Fruit fly (Drosophila melanogaster) whole organism, embryonic: ENCODE measurements around the gene CG32318.

Experiments
- ATbp ChIP-seq: fragments of 200-800 bp; sonication (Bioruptor generic); optimal IDR thresholded peaks from 2 replicates; lab custom pipeline; 2017; ENCODE audit warnings: missing biosample characterization, mild to moderate bottlenecking, missing genetic modification characterization, missing genetic modification reagents
- CG10959 ChIP-seq: fragments of 200-800 bp; sonication (Bioruptor generic); IDR thresholded peaks from 2 replicates; pipeline ENCODE4 v1.3.6; 2022; ENCODE audit warnings: missing biosample characterization, missing genetic modification characterization
- CG11695 ChIP-seq: fragments of 200-800 bp; sonication (Bioruptor generic); IDR thresholded peaks from 3 replicates; pipeline ENCODE4 v1.3.6; 2022; ENCODE audit warnings: missing biosample characterization, missing genetic modification characterization
- CG12219 ChIP-seq: fragments of 200-800 bp; sonication (Bioruptor generic); optimal IDR thresholded peaks from 3 replicates; lab custom pipeline; 2018; ENCODE audit warnings: missing biosample characterization, mild to moderate bottlenecking, missing genetic modification characterization
- CG12659 ChIP-seq: fragments of 200-800 bp; sonication (Bioruptor generic); optimal IDR thresholded peaks from 3 replicates; lab custom pipeline; 2017; ENCODE audit warnings: mild to moderate bottlenecking, missing biosample characterization, missing genetic modification reagents, missing genetic modification characterization
- CG14050 ChIP-seq: fragments of 200-800 bp; sonication (Bioruptor generic); IDR thresholded peaks from 3 replicates; pipeline ENCODE4 v1.3.6; 2022; ENCODE audit warnings: missing biosample characterization, missing genetic modification characterization
- CG15073 ChIP-seq: fragments of 200-800 bp; sonication (Bioruptor generic); optimal IDR thresholded peaks from 2 replicates; lab custom pipeline; 2016; ENCODE audit warnings: missing biosample characterization, missing genetic modification characterization
- CG15479 ChIP-seq: fragments of 200-800 bp; sonication (Bioruptor generic); optimal IDR thresholded peaks from 3 replicates; lab custom pipeline; 2019; ENCODE audit warnings: missing biosample characterization, mild to moderate bottlenecking, missing genetic modification characterization, moderate library complexity
- CG15514 ChIP-seq: fragments of 200-800 bp; sonication (Bioruptor generic); optimal IDR thresholded peaks from 3 replicates; lab custom pipeline; 2017; ENCODE audit warnings: missing biosample characterization, missing genetic modification characterization, mild to moderate bottlenecking, moderate library complexity, missing genetic modification reagents
- CG1832 ChIP-seq: fragments of 200-800 bp; sonication (Bioruptor generic); optimal IDR thresholded peaks from 2 replicates; lab custom pipeline; 2017; ENCODE audit warnings: missing biosample characterization, mild to moderate bottlenecking, missing genetic modification characterization, inconsistent platforms
- CG2712 ChIP-seq: fragments of 200-800 bp; optimal IDR thresholded peaks from 3 replicates; lab custom pipeline; 2019; ENCODE audit warnings: missing biosample characterization, mild to moderate bottlenecking, missing genetic modification characterization, moderate library complexity
- CG32767 ChIP-seq: fragments of 200-800 bp; sonication (Bioruptor generic); IDR thresholded peaks from 2 replicates; pipeline ENCODE4 v1.3.6; 2022; ENCODE audit warnings: missing biosample characterization, missing genetic modification characterization
- CG4854 ChIP-seq: fragments of 200-800 bp; sonication (Bioruptor generic); optimal IDR thresholded peaks from 2 replicates; lab custom pipeline; 2016; ENCODE audit warnings: missing biosample characterization, missing genetic modification characterization, inconsistent platforms
- CG6175 ChIP-seq: fragments of 200-800 bp; sonication (Bioruptor generic); IDR thresholded peaks from 3 replicates; pipeline ENCODE4 v1.3.6; 2022; ENCODE audit warnings: missing biosample characterization, missing genetic modification characterization
- CG8944 ChIP-seq: fragments of 200-800 bp; sonication (Bioruptor generic); optimal IDR thresholded peaks from 3 replicates; lab custom pipeline; 2016; ENCODE audit warnings: missing biosample characterization, missing genetic modification characterization
- CG9215 ChIP-seq: fragments of 200-800 bp; sonication (Bioruptor generic); IDR thresholded peaks from 2 replicates; pipeline ENCODE4 v1.3.6; 2022; ENCODE audit warnings: missing biosample characterization, missing genetic modification characterization
- CG9727 ChIP-seq: fragments of 200-800 bp; sonication (Bioruptor generic); optimal IDR thresholded peaks from 3 replicates; lab custom pipeline; 2017; ENCODE audit warnings: missing biosample characterization, mild to moderate bottlenecking, missing genetic modification characterization
- Dad ChIP-seq: fragments of 200-800 bp; sonication (Bioruptor generic); optimal IDR thresholded peaks from 3 replicates; lab custom pipeline; 2016; ENCODE audit warnings: missing biosample characterization, missing genetic modification characterization
- Dbx ChIP-seq: fragments of 200-800 bp; sonication (Bioruptor generic); IDR thresholded peaks from 3 replicates; pipeline ENCODE4 v1.3.6; 2022; ENCODE audit warnings: missing biosample characterization, missing genetic modification characterization
- Dip2 ChIP-seq: fragments of 200-800 bp; sonication (Bioruptor generic); IDR thresholded peaks from 2 replicates; pipeline ENCODE4 v1.3.6; 2022; ENCODE audit warnings: missing biosample characterization, missing genetic modification characterization
- Doc2 ChIP-seq: fragments of 200-800 bp; sonication (Bioruptor generic); IDR thresholded peaks from 2 replicates; pipeline ENCODE4 v1.3.6; 2022; ENCODE audit warnings: missing biosample characterization, missing genetic modification characterization
- Ets97D ChIP-seq: fragments of 200-800 bp; sonication (Bioruptor generic); optimal IDR thresholded peaks from 3 replicates; lab custom pipeline; 2016; ENCODE audit warnings: missing biosample characterization, missing genetic modification characterization
- Gsc ChIP-seq: fragments of 200-800 bp; sonication (Bioruptor generic); IDR thresholded peaks from 2 replicates; pipeline ENCODE4 v1.3.6; 2022; ENCODE audit warnings: missing biosample characterization, missing genetic modification characterization
- Nf-YA ChIP-seq: fragments of 200-800 bp; sonication (Bioruptor generic); IDR thresholded peaks from 2 replicates; pipeline ENCODE4 v1.3.6; 2022; ENCODE audit warnings: missing biosample characterization, missing genetic modification characterization
- Pdp1 ChIP-seq, 2 experiments: fragments of 200-800 bp; sonication (Bioruptor generic); optimal IDR thresholded peaks; 3 replicates each; lab custom pipeline; 2016; ENCODE audit warnings: missing biosample characterization in 2 of 2, missing genetic modification characterization in 2 of 2, mild to moderate bottlenecking in 1 of 2, moderate library complexity in 1 of 2
- Scr ChIP-seq: fragments of 200-800 bp; sonication (Bioruptor generic); IDR thresholded peaks from 2 replicates; pipeline ENCODE4 v1.3.6; 2022; ENCODE audit warnings: missing biosample characterization, missing genetic modification characterization; ENCODE audit not compliant: partially characterized antibody
- Side ChIP-seq: fragments of 200-800 bp; sonication (Bioruptor generic); optimal IDR thresholded peaks from 2 replicates; lab custom pipeline; 2016; ENCODE audit warnings: missing biosample characterization, missing genetic modification characterization
- Six4 ChIP-seq: fragments of 200-800 bp; sonication (Bioruptor generic); optimal IDR thresholded peaks from 2 replicates; lab custom pipeline; 2016; ENCODE audit warnings: missing biosample characterization, missing genetic modification characterization
- chinmo ChIP-seq: fragments of 200-800 bp; sonication (Bioruptor generic); IDR thresholded peaks from 4 replicates; pipeline ENCODE4 v1.3.6; 2022; ENCODE audit warnings: missing biosample characterization, missing genetic modification characterization; ENCODE audit not compliant: partially characterized antibody
- corto ChIP-seq: fragments of 200-800 bp; sonication (Bioruptor generic); optimal IDR thresholded peaks from 2 replicates; lab custom pipeline; 2016; ENCODE audit warnings: missing biosample characterization, mild to moderate bottlenecking, missing genetic modification characterization, moderate library complexity
- danr ChIP-seq: fragments of 200-800 bp; sonication (Bioruptor generic); IDR thresholded peaks from 2 replicates; pipeline ENCODE4 v1.3.6; 2022; ENCODE audit warnings: missing biosample characterization, missing genetic modification characterization
- dmrt11E ChIP-seq: fragments of 200-800 bp; sonication (Bioruptor generic); optimal IDR thresholded peaks from 3 replicates; lab custom pipeline; 2018; ENCODE audit warnings: missing biosample characterization, mild to moderate bottlenecking, missing genetic modification characterization, moderate library complexity
- en ChIP-seq: fragments of 200-800 bp; sonication (Bioruptor generic); optimal IDR thresholded peaks from 2 replicates; lab custom pipeline; 2016; ENCODE audit warnings: missing biosample characterization, missing genetic modification characterization
- fd102C ChIP-seq: fragments of 200-800 bp; sonication (Bioruptor generic); optimal IDR thresholded peaks from 2 replicates; lab custom pipeline; 2018; ENCODE audit warnings: missing biosample characterization, mild to moderate bottlenecking, missing genetic modification characterization, moderate library complexity
- gce ChIP-seq: fragments of 200-800 bp; sonication (Bioruptor generic); IDR thresholded peaks from 3 replicates; pipeline ENCODE4 v1.3.6; 2022; ENCODE audit warnings: missing biosample characterization, missing genetic modification characterization
- gcm2 ChIP-seq: fragments of 200-800 bp; sonication (Bioruptor generic); optimal IDR thresholded peaks from 2 replicates; lab custom pipeline; 2016; ENCODE audit warnings: missing biosample characterization, missing genetic modification characterization
- gro ChIP-seq: fragments of 200-800 bp; sonication (Bioruptor generic); optimal IDR thresholded peaks from 2 replicates; lab custom pipeline; 2016; ENCODE audit warnings: missing biosample characterization, missing genetic modification characterization
- klu ChIP-seq: fragments of 200-800 bp; sonication (Bioruptor generic); IDR thresholded peaks from 2 replicates; pipeline ENCODE4 v1.3.6; 2022; ENCODE audit warnings: missing biosample characterization, missing genetic modification characterization
- pho ChIP-seq: fragments of 200-800 bp; sonication (Bioruptor generic); optimal IDR thresholded peaks from 2 replicates; lab custom pipeline; 2016; ENCODE audit warnings: missing biosample characterization, missing genetic modification characterization
- ranshi ChIP-seq: fragments of 200-800 bp; sonication (Bioruptor generic); IDR thresholded peaks from 2 replicates; pipeline ENCODE4 v1.3.6; 2022; ENCODE audit warnings: missing biosample characterization, missing genetic modification characterization
- run ChIP-seq: fragments of 200-800 bp; sonication (Bioruptor generic); optimal IDR thresholded peaks from 3 replicates; lab custom pipeline; 2018; ENCODE audit warnings: missing biosample characterization, mild to moderate bottlenecking, missing genetic modification characterization
- sc ChIP-seq, 3 experiments: fragments of >200 bp in 2 of 3; fragments of 200-800 bp in 1 of 3; sonication (Bioruptor generic) in 1 of 3; optimal IDR thresholded peaks; 2 replicates in 2 of 3; 3 replicates in 1 of 3; lab custom pipeline; 2017; ENCODE audit warnings: mild to moderate bottlenecking in 1 of 3, missing biosample characterization in 1 of 3, missing genetic modification characterization in 1 of 3, missing genetic modification reagents in 1 of 3
- schlank ChIP-seq: fragments of 200-800 bp; sonication (Bioruptor generic); optimal IDR thresholded peaks from 2 replicates; lab custom pipeline; 2018; ENCODE audit warnings: missing biosample characterization, mild to moderate bottlenecking, missing genetic modification characterization
- sens ChIP-seq: fragments of 200-800 bp; sonication (Bioruptor generic); peaks from one replicate; lab custom pipeline; 2016; ENCODE audit warnings: missing biosample characterization, missing genetic modification characterization
- sqz ChIP-seq: fragments of 200-800 bp; sonication (Bioruptor generic); optimal IDR thresholded peaks from 3 replicates; lab custom pipeline; 2018; ENCODE audit warnings: missing biosample characterization, mild to moderate bottlenecking, missing genetic modification characterization
- tna ChIP-seq: fragments of 200-800 bp; sonication (Bioruptor generic); IDR thresholded peaks from 2 replicates; pipeline ENCODE4 v1.3.6; 2022; ENCODE audit warnings: missing biosample characterization, missing genetic modification characterization; ENCODE audit not compliant: partially characterized antibody
- trem ChIP-seq: fragments of 200-800 bp; optimal IDR thresholded peaks from 3 replicates; lab custom pipeline; 2019; ENCODE audit warnings: missing biosample characterization, mild to moderate bottlenecking, missing genetic modification characterization, moderate library complexity
- ttk ChIP-seq: fragments of 200-800 bp; sonication (Bioruptor generic); IDR thresholded peaks from 2 replicates; pipeline ENCODE4 v2.1.2; 2022; ENCODE audit warnings: missing biosample characterization, missing genetic modification characterization
- unpg ChIP-seq: fragments of 200-800 bp; sonication (Bioruptor generic); optimal IDR thresholded peaks from 3 replicates; lab custom pipeline; 2018; ENCODE audit warnings: missing biosample characterization, mild to moderate bottlenecking, missing genetic modification characterization, moderate library complexity
- vfl ChIP-seq: fragments of 200-800 bp; sonication (Bioruptor generic); optimal IDR thresholded peaks from 2 replicates; lab custom pipeline; 2016; ENCODE audit warnings: missing biosample characterization, missing genetic modification characterization

The CG32318 gene

DNA sequence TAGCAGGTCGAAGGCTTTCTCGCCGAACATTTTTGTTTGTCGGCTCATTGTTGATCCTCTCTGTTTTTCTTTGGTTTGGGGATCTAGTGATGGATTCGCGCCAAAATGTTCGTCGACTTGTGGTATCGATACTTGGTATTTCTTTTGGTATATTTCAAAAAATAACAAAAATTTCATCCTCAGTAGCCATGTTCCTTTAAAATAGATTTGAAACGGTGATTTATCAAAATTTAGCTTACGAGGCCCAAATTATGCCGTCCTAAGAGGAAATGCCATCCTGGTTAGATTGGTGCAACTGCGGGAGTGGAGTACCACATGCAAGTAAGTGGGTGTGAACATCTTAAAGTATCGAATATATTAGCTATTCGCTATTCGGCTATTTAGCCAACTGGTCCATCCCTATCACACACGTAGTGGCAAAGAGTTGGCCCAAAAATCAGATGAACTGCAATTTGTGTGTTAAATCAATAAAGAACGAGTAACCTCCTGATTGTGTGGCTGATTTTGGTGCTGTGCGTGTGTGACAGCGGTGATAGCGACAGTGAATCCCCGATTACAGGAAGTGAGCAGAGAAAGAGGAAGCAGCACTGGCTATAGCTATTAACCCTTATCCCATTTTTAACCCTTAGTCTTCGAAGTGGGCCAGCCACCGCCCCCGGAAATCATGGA is 1.0 kb upstream of the CG32318 start, which contains the start of the genes Psf1 and Sac1 (continued):
- TF ChIP-seq dmrt11E (peak; percentile 40), CG6175 (GFP tag; lab: Robert Waterston, UW) (no peak), tna (GFP tag; lab: Robert Waterston, UW) (peak; percentile 60), ranshi (no peak), Ets97D (peak; percentile 74), CG9215 (GFP tag; lab: Robert Waterston, UW) (peak; percentile 51), CG1832 (GFP tag; lab: Kevin White, UChicago) (no peak), Six4 (GFP tag; lab: Kevin White, UChicago) (no peak), ATbp (GFP tag; lab: Kevin White, UChicago) (no peak), schlank (tag; lab: Kevin White, UChicago) (no peak), fd102C (no peak), Gsc (GFP tag; lab: Robert Waterston, UW) (no peak), CG15514 (GFP tag; lab: Kevin White, UChicago) (peak; percentile 56), vfl (no peak), CG14050 (GFP tag; lab: Robert Waterston, UW) (no peak), run (tag; lab: Kevin White, UChicago) (no peak), CG4854 (GFP tag; lab: Kevin White, UChicago) (no peak), klu (GFP tag; lab: Robert Waterston, UW) (no peak; the same call in 1 of the 2 replicates), sens (peak; percentile 87), CG32767 (GFP tag; lab: Robert Waterston, UW) (no peak), Doc2 (GFP tag; lab: Robert Waterston, UW) (no peak), CG12219 (GFP tag; lab: Kevin White, UChicago) (no peak), en (no peak), gcm2 (no peak), CG10959 (GFP tag; lab: Robert Waterston, UW) (peak; percentile 84), danr (GFP tag; lab: Robert Waterston, UW) (no peak), Dip2 (GFP tag; lab: Robert Waterston, UW) (no peak), CG2712 (tag; lab: Kevin White, UChicago) (no peak), ttk (GFP tag; lab: Robert Waterston, UW) (peak; percentile 24; the same call in 1 of the 2 replicates), CG9727 (GFP tag; lab: Kevin White, UChicago) (peak; percentile 46), CG8944 (GFP tag; lab: Kevin White, UChicago) (peak; percentile 59), chinmo (GFP tag; lab: Robert Waterston, UW) (no peak), Nf-YA (GFP tag; lab: Robert Waterston, UW) (peak; percentile 13; the same call in 1 of the 2 replicates), CG12659 (GFP tag; lab: Kevin White, UChicago) (peak; percentile 77), unpg (GFP tag; lab: Kevin White, UChicago) (no peak), Pdp1 (GFP tag; optimal IDR thresholded peaks at IDR 0.05; lab: Kevin White, UChicago) (peak in 1 of 2 experiments; percentile 53), trem (peak; percentile 73), Side (GFP tag; lab: Kevin White, UChicago) (no peak), CG15479 (GFP tag; lab: Kevin White, UChicago) (no peak), gro (GFP tag; lab: Kevin White, UChicago) (no peak), corto (GFP tag; lab: Kevin White, UChicago) (no peak), Scr (GFP tag; lab: Robert Waterston, UW) (peak; percentile 95), sc (optimal IDR thresholded peaks at IDR 0.05; lab: Kevin White, UChicago) (no peak), sc (GFP tag; optimal IDR thresholded peaks at IDR 0.05; lab: Kevin White, UChicago) (no peak), CG11695 (no peak), gce (GFP tag; lab: Robert Waterston, UW) (no peak), pho (GFP tag; lab: Kevin White, UChicago) (peak; percentile 57), CG15073 (GFP tag; lab: Kevin White, UChicago) (no peak), Dbx (GFP tag; lab: Robert Waterston, UW) (no peak), Dad (GFP tag; lab: Kevin White, UChicago) (peak; percentile 46), sqz (no peak)
